Worm (Caenorhabditis elegans) whole organism, L2 larva: ENCODE measurements around the gene nas-13.

Source experiments
- C34F6.9 ChIP-seq: fragments of 150-350 bp; optimal IDR thresholded peaks from 2 replicates; lab custom pipeline; 2014; ENCODE audit warnings: missing biosample characterization, missing genetic modification characterization
- F13H6.1 ChIP-seq: sonication (generic microtip); optimal IDR thresholded peaks from 2 replicates; lab custom pipeline; 2016; ENCODE audit warnings: missing genetic modification characterization, missing compliant biosample characterization
- R02D3.7 ChIP-seq: fragments of 150-350 bp; optimal IDR thresholded peaks from 2 replicates; lab custom pipeline; 2014; ENCODE audit warnings: missing biosample characterization, missing genetic modification characterization
- Y55F3AM.14 ChIP-seq: fragments of 200-800 bp; sonication (Bioruptor generic); optimal IDR thresholded peaks from 2 replicates; lab custom pipeline; 2018; ENCODE audit warnings: mild to moderate bottlenecking, missing genetic modification characterization, missing compliant biosample characterization
- ZK546.5 ChIP-seq: sonication (generic microtip); optimal IDR thresholded peaks from 2 replicates; lab custom pipeline; 2017; ENCODE audit warnings: missing biosample characterization, missing genetic modification characterization
- ama-1 ChIP-seq: fragments of 150-350 bp; optimal IDR thresholded peaks from 2 replicates; lab custom pipeline; 2018; ENCODE audit warnings: inconsistent platforms
- blmp-1 ChIP-seq: sonication (generic microtip); optimal IDR thresholded peaks from 2 replicates; lab custom pipeline; 2017; ENCODE audit warnings: missing genetic modification characterization, mild to moderate bottlenecking, missing compliant biosample characterization, antibody characterized with exemption, moderate library complexity; ENCODE audit not compliant: insufficient read depth
- egl-27 ChIP-seq: sonication (generic microtip); optimal IDR thresholded peaks from 3 replicates; lab custom pipeline; 2017; ENCODE audit warnings: missing biosample characterization, missing genetic modification reagents, missing genetic modification characterization
- elt-1 ChIP-seq: fragments of 150-350 bp; optimal IDR thresholded peaks from 2 replicates; lab custom pipeline; 2014; ENCODE audit warnings: missing biosample characterization, missing genetic modification characterization
- elt-3 ChIP-seq: sonication (generic microtip); optimal IDR thresholded peaks from 2 replicates; lab custom pipeline; 2017; ENCODE audit warnings: missing biosample characterization, missing genetic modification characterization
- fos-1 ChIP-seq: fragments of 150-350 bp; optimal IDR thresholded peaks from 2 replicates; lab custom pipeline; 2014; ENCODE audit warnings: missing biosample characterization, missing genetic modification characterization
- gmeb-1 ChIP-seq: fragments of 150-350 bp; optimal IDR thresholded peaks from 2 replicates; lab custom pipeline; 2014; ENCODE audit warnings: missing biosample characterization, missing genetic modification characterization
- lin-13 ChIP-seq: fragments of 150-350 bp; optimal IDR thresholded peaks from 2 replicates; lab custom pipeline; 2014; ENCODE audit warnings: missing biosample characterization, missing genetic modification reagents, missing genetic modification characterization
- lsy-2 ChIP-seq, 2 experiments: fragments of 150-350 bp in 1 of 2; sonication (generic microtip) in 1 of 2; optimal IDR thresholded peaks; 2 replicates each; lab custom pipeline; 2014 to 2017; ENCODE audit warnings: missing biosample characterization in 2 of 2, missing genetic modification characterization in 2 of 2
- mab-5 ChIP-seq: fragments of 150-350 bp; optimal IDR thresholded peaks from 2 replicates; lab custom pipeline; 2014; ENCODE audit warnings: missing biosample characterization, missing genetic modification characterization
- nhr-12 ChIP-seq: fragments of 150-350 bp; optimal IDR thresholded peaks from 2 replicates; lab custom pipeline; 2014; ENCODE audit warnings: missing biosample characterization, missing genetic modification characterization
- nhr-129 ChIP-seq: fragments of 150-350 bp; optimal IDR thresholded peaks from 2 replicates; lab custom pipeline; 2014; ENCODE audit warnings: missing biosample characterization, missing genetic modification characterization
- nhr-21 ChIP-seq: fragments of 150-350 bp; optimal IDR thresholded peaks from 2 replicates; lab custom pipeline; 2014; ENCODE audit warnings: missing biosample characterization, missing genetic modification characterization
- nhr-23 ChIP-seq: fragments of 150-350 bp; optimal IDR thresholded peaks from 2 replicates; lab custom pipeline; 2014; ENCODE audit warnings: missing biosample characterization, missing genetic modification reagents, missing genetic modification characterization
- nhr-77 ChIP-seq: fragments of 150-350 bp; optimal IDR thresholded peaks from 2 replicates; lab custom pipeline; 2014; ENCODE audit warnings: missing biosample characterization, missing genetic modification characterization
- sem-4 ChIP-seq: fragments of 150-350 bp; optimal IDR thresholded peaks from 2 replicates; lab custom pipeline; 2014; ENCODE audit warnings: missing biosample characterization, missing genetic modification reagents, missing genetic modification characterization
- sma-9 ChIP-seq, 2 experiments: fragments of 150-350 bp in 1 of 2; sonication (generic microtip) in 1 of 2; optimal IDR thresholded peaks; 2 replicates each; lab custom pipeline; 2014 to 2016; ENCODE audit warnings: missing genetic modification characterization in 2 of 2, mild to moderate bottlenecking in 1 of 2, missing biosample characterization in 1 of 2, missing compliant biosample characterization in 1 of 2, missing genetic modification reagents in 1 of 2, moderate library complexity in 1 of 2
- snpc-4 ChIP-seq: fragments of 150-350 bp; optimal IDR thresholded peaks from 2 replicates; lab custom pipeline; 2014; ENCODE audit warnings: missing biosample characterization, missing genetic modification characterization
- unc-55 ChIP-seq: fragments of 150-350 bp; sonication (generic microtip); optimal IDR thresholded peaks from 3 replicates; lab custom pipeline; 2014; ENCODE audit warnings: missing biosample characterization, missing genetic modification reagents, missing genetic modification characterization
- unc-62 ChIP-seq: fragments of 150-350 bp; optimal IDR thresholded peaks from 2 replicates; lab custom pipeline; 2014; ENCODE audit warnings: missing biosample characterization, missing genetic modification reagents, missing genetic modification characterization
- zag-1 ChIP-seq: fragments of 150-350 bp; optimal IDR thresholded peaks from 2 replicates; lab custom pipeline; 2014; ENCODE audit warnings: missing biosample characterization, missing genetic modification characterization
- ztf-1 ChIP-seq: fragments of 200-800 bp; sonication (Bioruptor generic); conservative IDR thresholded peaks from 2 replicates; pipeline ENCODE4 v1.3.6; 2022; ENCODE audit warnings: missing genetic modification characterization, missing compliant biosample characterization

The nas-13 gene

DNA sequence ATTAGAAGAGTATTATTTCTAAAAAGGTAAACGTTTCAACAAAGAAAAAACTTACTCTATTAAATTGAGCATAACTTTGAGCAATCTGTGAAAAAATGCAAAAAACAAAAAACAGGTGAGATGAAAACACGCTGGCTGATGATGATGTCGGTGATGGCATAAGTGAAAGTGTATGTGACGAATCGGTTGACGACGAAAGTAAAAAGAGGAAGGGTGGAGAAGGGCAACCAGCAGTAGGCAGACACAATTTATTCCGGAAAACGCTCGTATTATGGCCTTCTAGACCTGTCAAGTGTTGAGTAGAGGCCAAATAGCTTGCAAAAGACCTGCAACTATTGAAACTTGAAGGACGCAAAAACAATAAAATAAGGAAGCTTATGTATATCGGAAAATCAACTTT lies at the start of gene nas-13:
nas-13 (minus strand) TSS at position 323 of the 400 bp plus-strand sequence.
- TF ChIP-seq egl-27 (tag; lab: Kevin White, UChicago), result no peak
- peak; percentile 40 for TF ChIP-seq blmp-1 (tag; lab: Kevin White, UChicago)

ce11 chrX:15477309-15477708 lies 49.3 kb upstream of the nas-13 start, which contains the start of gene exc-1:
exc-1 (minus strand) TSS chrX:15477409.
- no peak for TF ChIP-seq snpc-4 (tag; lab: Kevin White, UChicago)
- no peak for TF ChIP-seq lsy-2 (tag; optimal IDR thresholded peaks at IDR 0.05; lab: Kevin White, UChicago)
- no peak for TF ChIP-seq nhr-23 (tag; lab: Kevin White, UChicago)
- no peak for TF ChIP-seq F13H6.1 (tag; lab: Kevin White, UChicago)
- no peak for TF ChIP-seq egl-27 (tag; lab: Kevin White, UChicago)
- no peak for TF ChIP-seq sma-9 (GFP tag; optimal IDR thresholded peaks at IDR 0.05; lab: Kevin White, UChicago)
- no peak for TF ChIP-seq sma-9 (tag; optimal IDR thresholded peaks at IDR 0.05; lab: Kevin White, UChicago)
- TF ChIP-seq mab-5 (tag; lab: Kevin White, UChicago), result no peak

DNA sequence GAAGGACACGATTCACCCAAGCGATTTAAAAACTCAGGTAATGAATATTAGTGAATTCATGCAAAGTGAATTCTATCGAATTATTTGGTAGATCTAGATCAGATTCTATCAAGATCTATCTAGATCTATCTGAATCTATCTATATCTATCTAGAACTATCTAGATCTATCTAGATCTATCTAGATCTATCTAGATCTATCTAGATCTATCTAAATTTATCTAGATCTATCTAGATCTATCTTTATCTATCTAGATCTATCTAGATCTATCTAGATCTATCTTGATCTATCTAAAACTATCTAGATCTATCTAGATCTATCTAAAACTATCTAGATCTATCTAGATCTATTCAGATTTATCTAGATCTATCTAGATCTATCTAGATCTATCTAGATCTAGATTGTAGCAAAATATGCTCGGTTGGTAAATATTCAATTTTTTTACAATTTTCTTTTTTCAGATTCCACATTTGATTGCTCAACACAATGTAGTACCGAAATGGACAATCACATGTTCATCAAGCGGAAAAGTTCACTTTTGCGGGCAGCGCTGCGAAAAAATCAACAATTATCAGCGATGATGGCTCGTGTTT lies 42.0 kb upstream of the nas-13 start:
- TF ChIP-seq mab-5 (tag; lab: Kevin White, UChicago), result no peak
- no peak for TF ChIP-seq unc-55 (GFP tag; lab: Kevin White, UChicago)
- peak; percentile 76 for TF ChIP-seq egl-27 (tag; lab: Kevin White, UChicago)
- TF ChIP-seq zag-1 (tag; lab: Kevin White, UChicago), result no peak
- TF ChIP-seq sem-4 (tag; lab: Kevin White, UChicago), result peak; percentile 86
- TF ChIP-seq elt-1, result peak; percentile 67
- no peak for TF ChIP-seq nhr-12 (tag; lab: Kevin White, UChicago)

DNA sequence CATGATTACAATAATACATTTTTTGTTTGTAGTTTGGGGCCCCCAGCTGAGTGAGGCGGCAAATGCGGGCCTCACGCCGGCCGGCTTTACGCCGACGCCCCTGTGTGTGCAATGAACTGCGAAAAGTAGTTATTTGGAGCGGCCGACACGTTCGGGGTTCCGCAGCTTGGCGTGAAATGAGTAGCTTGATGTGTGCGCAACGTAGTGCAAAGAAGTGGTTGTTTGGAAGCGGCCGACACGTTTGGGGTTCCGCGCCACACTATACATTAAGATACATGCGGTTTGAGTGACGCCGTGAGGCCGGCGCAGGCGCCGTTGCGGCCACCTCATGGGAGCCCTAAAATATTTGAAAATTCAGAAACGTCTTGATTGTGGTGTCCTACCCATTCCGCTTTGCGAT lies 40.6 kb upstream of the nas-13 start:
- TF ChIP-seq nhr-21, result no peak
- TF ChIP-seq blmp-1 (tag; lab: Kevin White, UChicago), result no peak
- peak; percentile 24 for TF ChIP-seq snpc-4 (tag; lab: Kevin White, UChicago)
- no peak for TF ChIP-seq lin-13 (GFP tag; lab: Kevin White, UChicago)

- TF ChIP-seq zag-1 (tag; lab: Kevin White, UChicago), result no peak
- TF ChIP-seq elt-1, result no peak
- TF ChIP-seq nhr-12 (tag; lab: Kevin White, UChicago), result no peak
- TF ChIP-seq C34F6.9 (tag; lab: Kevin White, UChicago), result no peak
- no peak for TF ChIP-seq ZK546.5 (tag; lab: Kevin White, UChicago)
- no peak for TF ChIP-seq mab-5 (tag; lab: Kevin White, UChicago)
- no peak for TF ChIP-seq ztf-1 (GFP tag; lab: Robert Waterston, UW)
Observed at ce11 chrX:15466032-15466431, 38.0 kb upstream of the nas-13 start, which contains the start of gene sprr-1. sprr-1 (plus strand) TSS chrX:15466300.

DNA sequence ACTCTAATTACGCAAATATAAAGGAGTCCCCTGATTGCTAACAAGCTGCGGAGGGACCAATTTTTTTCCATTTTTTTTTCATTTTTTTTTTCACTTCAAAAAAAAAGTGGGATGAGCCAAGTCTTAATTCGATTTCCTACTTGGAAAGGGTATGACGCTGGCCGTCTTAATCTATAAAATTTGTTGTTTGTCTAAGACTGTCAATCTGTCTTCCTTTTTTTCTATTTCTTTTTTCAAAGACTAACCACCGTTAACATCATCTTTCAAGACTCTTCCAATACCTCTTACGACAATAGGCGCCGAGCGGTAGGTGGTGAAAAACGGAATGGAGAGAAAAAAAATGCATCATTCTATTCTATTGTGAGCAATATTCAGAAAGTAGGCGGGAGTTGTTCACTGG lies 37.0 kb upstream of the nas-13 start:
- no peak for TF ChIP-seq nhr-77 (tag; lab: Kevin White, UChicago)
- TF ChIP-seq ama-1, result no peak
- TF ChIP-seq nhr-129 (tag; lab: Kevin White, UChicago), result no peak
- no peak for TF ChIP-seq fos-1 (tag; lab: Kevin White, UChicago)
- no peak for TF ChIP-seq mab-5 (tag; lab: Kevin White, UChicago)
- TF ChIP-seq R02D3.7, result no peak
- no peak for TF ChIP-seq snpc-4 (tag; lab: Kevin White, UChicago)
- TF ChIP-seq elt-3 (tag; lab: Kevin White, UChicago), result no peak
- TF ChIP-seq nhr-21, result no peak
- TF ChIP-seq nhr-23 (tag; lab: Kevin White, UChicago), result no peak
- TF ChIP-seq unc-62 (GFP tag; lab: Kevin White, UChicago), result no peak
- TF ChIP-seq gmeb-1 (tag; lab: Kevin White, UChicago), result no peak

DNA sequence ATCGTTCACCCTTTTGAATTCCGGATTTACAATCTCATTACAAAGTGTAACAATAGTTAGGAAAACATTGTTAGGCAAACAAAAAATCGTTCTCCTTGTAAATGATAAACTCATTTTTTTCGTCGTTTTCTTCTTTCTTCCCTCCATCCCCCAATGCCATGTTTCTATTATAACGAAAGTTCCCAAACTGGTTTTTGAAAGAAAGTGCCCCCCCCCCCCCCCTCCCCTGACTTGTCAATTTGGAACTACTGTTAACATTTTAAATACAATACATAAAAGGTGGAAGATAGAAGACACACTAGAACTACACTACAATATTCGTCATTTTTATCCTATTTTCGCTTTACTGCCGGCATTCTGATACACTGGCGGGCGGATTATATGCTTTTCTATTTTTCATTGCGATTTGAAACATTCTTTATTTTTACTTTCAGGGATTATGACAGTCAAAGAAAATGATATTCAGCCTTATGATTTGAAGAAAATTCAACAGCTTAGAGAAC lies 18.3 kb upstream of the nas-13 start, which contains the start of gene R03A10.5:
R03A10.5 (plus strand) TSS at position 431 of the 503 bp plus-strand sequence.
- TF ChIP-seq Y55F3AM.14 (GFP tag; lab: Kevin White, UChicago), result no peak
- TF ChIP-seq elt-1, result no peak
- no peak for TF ChIP-seq ztf-1 (GFP tag; lab: Robert Waterston, UW)
